Worm (Caenorhabditis elegans): ENCODE results near the gene R08A2.9.

DNA sequence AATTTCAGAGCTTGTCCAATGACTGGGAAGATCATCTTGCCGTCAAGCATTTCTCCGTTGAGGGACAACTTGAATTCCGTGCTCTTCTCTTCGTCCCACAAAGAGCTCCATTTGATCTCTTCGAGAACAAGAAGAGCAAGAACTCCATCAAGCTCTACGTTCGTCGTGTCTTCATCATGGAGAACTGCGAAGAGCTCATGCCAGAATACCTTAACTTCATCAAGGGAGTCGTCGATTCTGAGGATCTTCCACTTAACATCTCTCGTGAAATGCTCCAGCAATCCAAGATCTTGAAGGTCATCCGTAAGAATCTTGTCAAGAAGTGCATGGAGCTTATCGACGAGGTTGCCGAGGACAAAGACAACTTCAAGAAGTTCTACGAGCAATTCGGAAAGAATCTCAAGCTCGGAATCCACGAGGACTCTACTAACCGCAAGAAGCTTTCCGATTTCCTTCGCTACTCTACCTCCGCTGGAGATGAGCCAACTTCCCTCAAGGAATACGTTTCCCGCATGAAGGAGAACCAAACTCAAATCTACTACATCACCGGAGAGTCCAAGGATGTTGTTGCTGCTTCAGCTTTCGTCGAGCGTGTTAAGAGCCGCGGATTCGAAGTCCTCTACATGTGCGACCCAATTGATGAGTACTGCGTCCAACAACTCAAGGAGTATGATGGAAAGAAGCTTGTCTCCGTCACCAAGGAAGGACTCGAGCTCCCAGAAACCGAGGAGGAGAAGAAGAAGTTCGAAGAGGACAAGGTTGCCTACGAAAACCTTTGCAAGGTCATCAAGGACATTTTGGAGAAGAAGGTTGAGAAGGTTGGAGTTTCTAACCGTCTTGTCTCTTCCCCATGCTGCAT is 20.7 kb upstream of the R08A2.9 start:
- TF ChIP-seq tra-4 (tag; optimal IDR thresholded peaks at IDR 0.05) (no peak), scrt-1 (GFP tag; IDR thresholded peaks at IDR 0.05) (0 out of 2 replicates have a peak, but pooled peaks have one; percentile 41), ama-1 (optimal IDR thresholded peaks at IDR 0.05) (no peak), ets-7 (tag; optimal IDR thresholded peaks at IDR 0.05) (no peak), flt-1 (GFP tag; IDR thresholded peaks at IDR 0.05) (peak; percentile 26; the same call in 1 of the 2 replicates)
